Comparison of ENCODE assay signal across 3 worm cellular contexts in genomic region chrIV:13887408-13888163, ce11.
TF ChIP-seq lines count a peak whose summit lies in the region.

lin-66 (plus strand) TSS chrIV:13888079.

TF ChIP-seq in whole organism, L2 larva, 48 proteins besides CTCF, POLR2A, EP300 and RAD21 (continued from another document):
- TF ChIP-seq F13H6.1 (tag; optimal IDR thresholded peaks at IDR 0.05; lab: Kevin White, UChicago) (peak; percentile 98), elt-3 (tag; optimal IDR thresholded peaks at IDR 0.05; lab: Kevin White, UChicago) (no peak), nhr-25 (tag; optimal IDR thresholded peaks at IDR 0.05; lab: Kevin White, UChicago) (peak; percentile 87), nhr-10 (tag; optimal IDR thresholded peaks at IDR 0.05; lab: Kevin White, UChicago) (no peak), nhr-23 (tag; optimal IDR thresholded peaks at IDR 0.05; lab: Kevin White, UChicago) (no peak), lin-13 (GFP tag; optimal IDR thresholded peaks at IDR 0.05; lab: Kevin White, UChicago) (peak; percentile 77), R02D3.7 (tag; optimal IDR thresholded peaks at IDR 0.05; lab: Kevin White, UChicago) (no peak), unc-62 (GFP tag; optimal IDR thresholded peaks at IDR 0.05; lab: Kevin White, UChicago) (no peak), elt-1 (tag; optimal IDR thresholded peaks at IDR 0.05; lab: Kevin White, UChicago) (no peak), sma-3 (GFP tag; optimal IDR thresholded peaks at IDR 0.05; lab: Kevin White, UChicago) (peak; percentile 85), ZK546.5 (tag; optimal IDR thresholded peaks at IDR 0.05; lab: Kevin White, UChicago) (no peak), nhr-129 (tag; optimal IDR thresholded peaks at IDR 0.05; lab: Kevin White, UChicago) (peak; percentile 99), blmp-1 (tag; optimal IDR thresholded peaks at IDR 0.05; lab: Kevin White, UChicago; ENCODE audit: insufficient read depth) (peak; percentile 59), ztf-11 (tag; optimal IDR thresholded peaks at IDR 0.05; lab: Kevin White, UChicago) (no peak), dmd-4 (tag; optimal IDR thresholded peaks at IDR 0.05; lab: Kevin White, UChicago) (no peak), lin-39 (tag; optimal IDR thresholded peaks at IDR 0.05; lab: Kevin White, UChicago) (no peak), alr-1 (tag; optimal IDR thresholded peaks at IDR 0.05; lab: Kevin White, UChicago) (no peak), ama-1 (optimal IDR thresholded peaks at IDR 0.05; lab: Kevin White, UChicago) (peak; percentile 61), peb-1 (tag; optimal IDR thresholded peaks at IDR 0.05; lab: Kevin White, UChicago) (no peak), nhr-6 (tag; optimal IDR thresholded peaks at IDR 0.05; lab: Kevin White, UChicago) (peak; percentile 72), aly-2 (tag; optimal IDR thresholded peaks at IDR 0.05; lab: Kevin White, UChicago) (no peak), nhr-237 (tag; optimal IDR thresholded peaks at IDR 0.05; lab: Kevin White, UChicago) (peak; percentile 25), snpc-4 (tag; optimal IDR thresholded peaks at IDR 0.05; lab: Kevin White, UChicago) (peak; percentile 59), ceh-82 (tag; optimal IDR thresholded peaks at IDR 0.05; lab: Kevin White, UChicago) (no peak), nhr-77 (tag; optimal IDR thresholded peaks at IDR 0.05; lab: Kevin White, UChicago) (no peak), Y55F3AM.14 (GFP tag; optimal IDR thresholded peaks at IDR 0.05; lab: Kevin White, UChicago) (peak; percentile 92)
TF ChIP-seq in whole organism, L2 larva: peak in this region for 28.

TF ChIP-seq in whole organism, L4 larva, 104 proteins besides CTCF, POLR2A, EP300 and RAD21 (continued from another document and continues in another):
- no peak for TF ChIP-seq ZK546.5 (tag; optimal IDR thresholded peaks at IDR 0.05; lab: Kevin White, UChicago)
- peak; percentile 51 for TF ChIP-seq ceh-28 (tag; optimal IDR thresholded peaks at IDR 0.05; lab: Kevin White, UChicago)
- TF ChIP-seq daf-8 (GFP tag; IDR thresholded peaks at IDR 0.05; lab: Robert Waterston, UW) = no peak
- peak in 1 of 2 experiments; percentile 98 for TF ChIP-seq unc-62 (GFP tag; optimal IDR thresholded peaks at IDR 0.05 in 1 of 2; lab: Kevin White, UChicago)
- TF ChIP-seq unc-62 (tag; optimal IDR thresholded peaks at IDR 0.05; lab: Kevin White, UChicago) = no peak
- 0 out of 2 replicates have a peak, but pooled peaks have one; percentile 38 for TF ChIP-seq mdt-29 (GFP tag; IDR thresholded peaks at IDR 0.05; lab: Robert Waterston, UW)
- peak; percentile 70 for TF ChIP-seq fkh-10 (GFP tag; optimal IDR thresholded peaks at IDR 0.05; lab: Kevin White, UChicago)
- TF ChIP-seq madf-9 (GFP tag; conservative IDR thresholded peaks at IDR 0.05; lab: Robert Waterston, UW) = peak; percentile 68
- no peak for TF ChIP-seq fos-1 (tag; optimal IDR thresholded peaks at IDR 0.05; lab: Kevin White, UChicago)
- no peak; the same call in 1 of the 2 replicates for TF ChIP-seq tra-1 (GFP tag; IDR thresholded peaks at IDR 0.05; lab: Robert Waterston, UW)
- TF ChIP-seq nhr-25 (tag; optimal IDR thresholded peaks at IDR 0.05; lab: Kevin White, UChicago; ENCODE audit: borderline replicate concordance, insufficient read depth) = peak; percentile 81
- TF ChIP-seq unc-130 (GFP tag; optimal IDR thresholded peaks at IDR 0.05; lab: Kevin White, UChicago) = no peak
- TF ChIP-seq F10B5.3 (tag; optimal IDR thresholded peaks at IDR 0.05; lab: Kevin White, UChicago) = peak; percentile 63
- TF ChIP-seq mep-1 (tag; optimal IDR thresholded peaks at IDR 0.05; lab: Kevin White, UChicago) = peak; percentile 96
- TF ChIP-seq gei-8 (GFP tag; optimal IDR thresholded peaks at IDR 0.05; lab: Kevin White, UChicago) = peak; percentile 2
- TF ChIP-seq hlh-30 (tag; optimal IDR thresholded peaks at IDR 0.05; lab: Kevin White, UChicago; ENCODE audit: insufficient read depth) = peak; percentile 87
- TF ChIP-seq nhr-102 (tag; optimal IDR thresholded peaks at IDR 0.05; lab: Kevin White, UChicago) = peak; percentile 73
- TF ChIP-seq snpc-1.2 (GFP tag; IDR thresholded peaks at IDR 0.05; lab: Robert Waterston, UW) = peak; percentile 54; the same call in 1 of the 2 replicates
- no peak for TF ChIP-seq nhr-76 (tag; optimal IDR thresholded peaks at IDR 0.05; lab: Kevin White, UChicago)
- no peak for TF ChIP-seq F49E8.2 (tag; optimal IDR thresholded peaks at IDR 0.05; lab: Kevin White, UChicago; ENCODE audit: borderline replicate concordance)
- TF ChIP-seq nhr-48 (tag; optimal IDR thresholded peaks at IDR 0.05; lab: Kevin White, UChicago) = peak; percentile 82
- peak; percentile 81 for TF ChIP-seq F37D6.2 (tag; optimal IDR thresholded peaks at IDR 0.05; lab: Kevin White, UChicago)
- TF ChIP-seq daf-16 (GFP tag; optimal IDR thresholded peaks at IDR 0.05; lab: Kevin White, UChicago) = peak; percentile 56 to 64
- TF ChIP-seq daf-16 (tag; optimal IDR thresholded peaks at IDR 0.05; lab: Kevin White, UChicago) = peak; percentile 67
- TF ChIP-seq aha-1 (tag; lab: Kevin White, UChicago) = peak; percentile 97
- TF ChIP-seq lim-7 (GFP tag; IDR thresholded peaks at IDR 0.05; lab: Robert Waterston, UW) = peak; percentile 50; the same call in 1 of the 2 replicates
- no peak for TF ChIP-seq attf-4 (tag; optimal IDR thresholded peaks at IDR 0.05; lab: Kevin White, UChicago)
- no peak for TF ChIP-seq snpc-4 (tag; optimal IDR thresholded peaks at IDR 0.05; lab: Kevin White, UChicago)
- TF ChIP-seq lin-13 (GFP tag; optimal IDR thresholded peaks at IDR 0.05; lab: Kevin White, UChicago) = peak; percentile 80
- peak; percentile 85 for TF ChIP-seq dmd-6 (GFP tag; IDR thresholded peaks at IDR 0.05; lab: Robert Waterston, UW)
- no peak for TF ChIP-seq ZK337.2 (GFP tag; IDR thresholded peaks at IDR 0.05; lab: Robert Waterston, UW)
- no peak for TF ChIP-seq zip-11 (GFP tag; IDR thresholded peaks at IDR 0.05; lab: Robert Waterston, UW)
- no peak for TF ChIP-seq tag-97 (GFP tag; IDR thresholded peaks at IDR 0.05; lab: Robert Waterston, UW)
- peak; percentile 81 for TF ChIP-seq nhr-11 (tag; optimal IDR thresholded peaks at IDR 0.05; lab: Kevin White, UChicago)
- TF ChIP-seq mxl-2 (GFP tag; conservative IDR thresholded peaks at IDR 0.05; lab: Robert Waterston, UW) = no peak
- 0 out of 2 replicates have a peak, but pooled peaks have one; percentile 25 for TF ChIP-seq F44E2.7 (GFP tag; IDR thresholded peaks at IDR 0.05; lab: Robert Waterston, UW)
- peak; percentile 95 for TF ChIP-seq rbr-2 (tag; optimal IDR thresholded peaks at IDR 0.05; lab: Kevin White, UChicago)
- TF ChIP-seq php-3 (GFP tag; IDR thresholded peaks at IDR 0.05; lab: Robert Waterston, UW) = peak; percentile 61; the same call in 1 of the 2 replicates
- TF ChIP-seq Y48G9A.11 (GFP tag; IDR thresholded peaks at IDR 0.05; lab: Robert Waterston, UW) = no peak
- no peak for TF ChIP-seq Y5F2A.4 (GFP tag; optimal IDR thresholded peaks at IDR 0.05; lab: Kevin White, UChicago)
- peak; percentile 84 for TF ChIP-seq egl-43 (GFP tag; IDR thresholded peaks at IDR 0.05; lab: Robert Waterston, UW)
- TF ChIP-seq zag-1 (tag; optimal IDR thresholded peaks at IDR 0.05; lab: Kevin White, UChicago) = no peak
- peak; percentile 72 for TF ChIP-seq nhr-77 (tag; optimal IDR thresholded peaks at IDR 0.05; lab: Kevin White, UChicago)
- peak; percentile 74 to 80 for TF ChIP-seq lsy-2 (tag; optimal IDR thresholded peaks at IDR 0.05; lab: Kevin White, UChicago)
- TF ChIP-seq hlh-11 (tag; optimal IDR thresholded peaks at IDR 0.05; lab: Kevin White, UChicago) = peak; percentile 95
- TF ChIP-seq ceh-82 (tag; optimal IDR thresholded peaks at IDR 0.05; lab: Kevin White, UChicago) = no peak
- peak; percentile 77; the same call in 1 of the 2 replicates for TF ChIP-seq D1046.2 (GFP tag; IDR thresholded peaks at IDR 0.05; lab: Robert Waterston, UW)
- TF ChIP-seq sdz-12 (GFP tag; optimal IDR thresholded peaks at IDR 0.05; lab: Kevin White, UChicago) = peak; percentile 81
- TF ChIP-seq zfp-2 (tag; optimal IDR thresholded peaks at IDR 0.05; lab: Kevin White, UChicago) = peak; percentile 16
- peak; percentile 58 for TF ChIP-seq cey-2 (tag; optimal IDR thresholded peaks at IDR 0.05; lab: Kevin White, UChicago; ENCODE audit: borderline replicate concordance, insufficient read depth)
- peak; percentile 87 to 92 for TF ChIP-seq mdl-1 (tag; optimal IDR thresholded peaks at IDR 0.05; lab: Kevin White, UChicago)
- peak; percentile 81 for TF ChIP-seq T20F7.1 (GFP tag; optimal IDR thresholded peaks at IDR 0.05; lab: Kevin White, UChicago)
- TF ChIP-seq dmd-9 (GFP tag; IDR thresholded peaks at IDR 0.05; lab: Robert Waterston, UW) = 0 out of 2 replicates have a peak, but pooled peaks have one; percentile 30

TF ChIP-seq in whole organism, late embryonic, 69 proteins besides CTCF, POLR2A, EP300 and RAD21 (continued from another document):
- TF ChIP-seq ceh-6 (GFP tag; optimal IDR thresholded peaks at IDR 0.05; lab: Kevin White, UChicago) = peak; percentile 62
- peak; percentile 59 for TF ChIP-seq pha-2 (tag; optimal IDR thresholded peaks at IDR 0.05; lab: Kevin White, UChicago)
- no peak for TF ChIP-seq pax-1 (tag; optimal IDR thresholded peaks at IDR 0.05; lab: Kevin White, UChicago)
- no peak for TF ChIP-seq C38D4.7 (GFP tag; optimal IDR thresholded peaks at IDR 0.05; lab: Kevin White, UChicago)
- TF ChIP-seq fax-1 (tag; optimal IDR thresholded peaks at IDR 0.05; lab: Kevin White, UChicago) = peak; percentile 35
- TF ChIP-seq nhr-232 (tag; optimal IDR thresholded peaks at IDR 0.05; lab: Kevin White, UChicago) = no peak
- peak; percentile 97 for TF ChIP-seq ceh-18 (tag; optimal IDR thresholded peaks at IDR 0.05; lab: Kevin White, UChicago)
- TF ChIP-seq dmd-4 (tag; optimal IDR thresholded peaks at IDR 0.05; lab: Kevin White, UChicago; ENCODE audit: borderline replicate concordance) = peak; percentile 58
- TF ChIP-seq ets-4 (tag; optimal IDR thresholded peaks at IDR 0.05; lab: Kevin White, UChicago) = peak; percentile 74
- TF ChIP-seq pat-9 (tag; optimal IDR thresholded peaks at IDR 0.05; lab: Kevin White, UChicago) = peak; percentile 30
- TF ChIP-seq syd-9 (tag; optimal IDR thresholded peaks at IDR 0.05; lab: Kevin White, UChicago) = peak; percentile 88
- no peak for TF ChIP-seq ceh-30 (tag; optimal IDR thresholded peaks at IDR 0.05; lab: Kevin White, UChicago)
- TF ChIP-seq rnt-1 (tag; optimal IDR thresholded peaks at IDR 0.05; lab: Kevin White, UChicago) = peak; percentile 90
- peak; percentile 82 for TF ChIP-seq hlh-30 (tag; optimal IDR thresholded peaks at IDR 0.05; lab: Kevin White, UChicago; ENCODE audit: insufficient read depth)
- peak; percentile 95 for TF ChIP-seq pros-1 (tag; optimal IDR thresholded peaks at IDR 0.05; lab: Kevin White, UChicago)
- no peak for TF ChIP-seq ahr-1 (tag; optimal IDR thresholded peaks at IDR 0.05; lab: Kevin White, UChicago)
- TF ChIP-seq lin-11 (tag; optimal IDR thresholded peaks at IDR 0.05; lab: Kevin White, UChicago) = no peak
- TF ChIP-seq npax-4 (tag; optimal IDR thresholded peaks at IDR 0.05; lab: Kevin White, UChicago) = no peak
- no peak for TF ChIP-seq mec-3 (tag; optimal IDR thresholded peaks at IDR 0.05; lab: Kevin White, UChicago; ENCODE audit: borderline replicate concordance)
- TF ChIP-seq hlh-8 (tag; optimal IDR thresholded peaks at IDR 0.05; lab: Kevin White, UChicago) = peak; percentile 44
- TF ChIP-seq madf-2 (tag; optimal IDR thresholded peaks at IDR 0.05; lab: Kevin White, UChicago) = peak; percentile 33
- TF ChIP-seq hlh-6 (tag; optimal IDR thresholded peaks at IDR 0.05; lab: Kevin White, UChicago) = peak; percentile 53
- peak; percentile 94 for TF ChIP-seq ceh-34 (tag; optimal IDR thresholded peaks at IDR 0.05; lab: Kevin White, UChicago)
- TF ChIP-seq odd-2 (tag; optimal IDR thresholded peaks at IDR 0.05; lab: Kevin White, UChicago) = no peak
- TF ChIP-seq ceh-31 (tag; optimal IDR thresholded peaks at IDR 0.05; lab: Kevin White, UChicago) = peak; percentile 97
- TF ChIP-seq hlh-15 (tag; optimal IDR thresholded peaks at IDR 0.05; lab: Kevin White, UChicago) = no peak
- TF ChIP-seq zip-5 (tag; optimal IDR thresholded peaks at IDR 0.05; lab: Kevin White, UChicago) = no peak
- TF ChIP-seq fkh-10 (GFP tag; optimal IDR thresholded peaks at IDR 0.05; lab: Kevin White, UChicago) = no peak
- peak; percentile 82 for TF ChIP-seq unc-42 (tag; optimal IDR thresholded peaks at IDR 0.05; lab: Kevin White, UChicago)
- no peak for TF ChIP-seq ceh-22 (tag; optimal IDR thresholded peaks at IDR 0.05; lab: Kevin White, UChicago)
- peak; percentile 51 for TF ChIP-seq unc-86 (tag; optimal IDR thresholded peaks at IDR 0.05; lab: Kevin White, UChicago)
- no peak for TF ChIP-seq unc-3 (GFP tag; conservative IDR thresholded peaks at IDR 0.05; lab: Robert Waterston, UW)
- TF ChIP-seq unc-3 (tag; optimal IDR thresholded peaks at IDR 0.05; lab: Kevin White, UChicago) = peak; percentile 83
- TF ChIP-seq T23F11.4 (GFP tag; optimal IDR thresholded peaks at IDR 0.05; lab: Kevin White, UChicago) = peak; percentile 69
- TF ChIP-seq ceh-14 (tag; optimal IDR thresholded peaks at IDR 0.05; lab: Kevin White, UChicago) = peak; percentile 91
- TF ChIP-seq ceh-48 (tag; optimal IDR thresholded peaks at IDR 0.05; lab: Kevin White, UChicago) = peak; percentile 92
- TF ChIP-seq che-1 (tag; optimal IDR thresholded peaks at IDR 0.05; lab: Kevin White, UChicago) = peak; percentile 48
- TF ChIP-seq ceh-45 (GFP tag; IDR thresholded peaks at IDR 0.05; lab: Robert Waterston, UW) = no peak
- TF ChIP-seq pqm-1 (tag; optimal IDR thresholded peaks at IDR 0.05; lab: Kevin White, UChicago) = peak; percentile 56
- TF ChIP-seq ceh-19 (GFP tag; optimal IDR thresholded peaks at IDR 0.05; lab: Kevin White, UChicago) = no peak
- no peak for TF ChIP-seq elt-4 (tag; optimal IDR thresholded peaks at IDR 0.05; lab: Kevin White, UChicago)
- peak; percentile 42 for TF ChIP-seq tbx-7 (tag; optimal IDR thresholded peaks at IDR 0.05; lab: Kevin White, UChicago)
- no peak for TF ChIP-seq K02D7.2 (tag; optimal IDR thresholded peaks at IDR 0.05; lab: Kevin White, UChicago)
- no peak for TF ChIP-seq Y22D7AL.16 (tag; optimal IDR thresholded peaks at IDR 0.05; lab: Kevin White, UChicago)
